Worm (Caenorhabditis elegans) whole organism, young adult: ENCODE data around the gene unc-27.

ENCODE experiments used
- C17E4.6 ChIP-seq: fragments of 200-800 bp; sonication (Bioruptor generic); IDR thresholded peaks from 2 replicates; pipeline ENCODE4 v1.3.6; 2022; ENCODE audit warnings: missing genetic modification reagents, missing genetic modification characterization, missing compliant biosample characterization
- F10E7.11 ChIP-seq: sonication (generic microtip); optimal IDR thresholded peaks from 2 replicates; lab custom pipeline; 2017; ENCODE audit warnings: mild to moderate bottlenecking, missing genetic modification characterization, moderate library complexity, missing compliant biosample characterization
- F37B4.10 ChIP-seq: fragments of 200-800 bp; sonication (Bioruptor generic); IDR thresholded peaks from 2 replicates; pipeline ENCODE4 v1.3.6; 2022; ENCODE audit warnings: missing genetic modification characterization, missing compliant biosample characterization
- T26A5.8 ChIP-seq: sonication (generic microtip); optimal IDR thresholded peaks from 2 replicates; lab custom pipeline; 2016; ENCODE audit warnings: missing genetic modification characterization, missing compliant biosample characterization
- atf-7 ChIP-seq: sonication (generic microtip); optimal IDR thresholded peaks from 2 replicates; lab custom pipeline; 2017; ENCODE audit warnings: mild to moderate bottlenecking, missing genetic modification characterization, missing compliant biosample characterization
- attf-5 ChIP-seq: fragments of 200-800 bp; sonication (Bioruptor generic); optimal IDR thresholded peaks from 2 replicates; lab custom pipeline; 2018; ENCODE audit warnings: mild to moderate bottlenecking, missing genetic modification characterization, missing compliant biosample characterization
- ceh-91 ChIP-seq: fragments of 200-800 bp; sonication (Bioruptor generic); IDR thresholded peaks from 2 replicates; pipeline ENCODE4 v1.3.6; 2022; ENCODE audit warnings: missing genetic modification reagents, missing genetic modification characterization, missing compliant biosample characterization
- hmg-1.2 ChIP-seq: fragments of 200-800 bp; sonication (Bioruptor generic); IDR thresholded peaks from 2 replicates; pipeline ENCODE4 v1.3.6; 2022; ENCODE audit warnings: missing genetic modification reagents, missing genetic modification characterization, missing compliant biosample characterization
- hsf-1 ChIP-seq: fragments of 200-800 bp; sonication (Bioruptor generic); IDR thresholded peaks from 2 replicates; pipeline ENCODE4 v1.3.6; 2022; ENCODE audit warnings: missing genetic modification reagents, missing genetic modification characterization, missing compliant biosample characterization
- nfya-1 ChIP-seq: sonication (generic microtip); optimal IDR thresholded peaks from 2 replicates; lab custom pipeline; 2017; ENCODE audit warnings: antibody characterized with exemption, missing compliant biosample characterization, missing genetic modification characterization, borderline replicate concordance; ENCODE audit not compliant: insufficient read depth
- pha-4 ChIP-seq: fragments of 150-350 bp; sonication (generic microtip); optimal IDR thresholded peaks from 2 replicates; lab custom pipeline; 2014; ENCODE audit warnings: missing biosample characterization, missing genetic modification reagents, missing genetic modification characterization
- rcor-1 ChIP-seq: fragments of 200-800 bp; sonication (Bioruptor generic); IDR thresholded peaks from 2 replicates; pipeline ENCODE4 v1.3.6; 2022; ENCODE audit warnings: missing genetic modification reagents, missing genetic modification characterization, missing compliant biosample characterization
- tlf-1 ChIP-seq: fragments of 200-800 bp; sonication (Bioruptor generic); optimal IDR thresholded peaks from 2 replicates; lab custom pipeline; 2018; ENCODE audit warnings: mild to moderate bottlenecking, missing genetic modification characterization, missing compliant biosample characterization
- unc-62 ChIP-seq: fragments of 150-350 bp; optimal IDR thresholded peaks from 2 replicates; lab custom pipeline; 2014; ENCODE audit warnings: missing biosample characterization, missing genetic modification reagents, missing genetic modification characterization

DNA sequence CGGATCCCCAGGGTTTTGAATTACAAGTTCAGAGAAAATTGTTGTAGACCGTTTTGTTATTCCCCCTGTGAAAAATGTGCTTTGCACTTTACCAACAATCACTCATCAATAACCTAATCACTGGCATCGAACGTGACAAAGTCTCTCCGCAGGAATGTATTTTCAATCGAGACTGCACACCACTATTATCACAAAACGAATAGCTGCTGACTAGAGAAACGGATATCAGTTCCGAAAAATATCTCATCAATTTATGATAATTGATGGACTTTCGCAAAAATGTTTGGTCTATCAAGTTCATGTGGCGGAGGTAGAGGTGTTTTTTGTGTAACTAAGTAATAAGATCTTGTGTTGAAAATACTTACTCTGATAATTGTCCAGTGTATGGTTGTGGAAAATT lies 28.2 kb upstream of the unc-27 start:
- TF ChIP-seq rcor-1 (GFP tag; lab: Robert Waterston, UW): no peak
- TF ChIP-seq unc-62 (GFP tag; lab: Kevin White, UChicago): no peak
- TF ChIP-seq C17E4.6: no peak
- TF ChIP-seq F37B4.10 (GFP tag; lab: Robert Waterston, UW): no peak
- TF ChIP-seq ceh-91 (GFP tag; lab: Robert Waterston, UW): no peak
- TF ChIP-seq attf-5 (GFP tag; lab: Kevin White, UChicago): no peak
- TF ChIP-seq hmg-1.2 (GFP tag; lab: Robert Waterston, UW): no peak
- TF ChIP-seq tlf-1 (GFP tag; lab: Kevin White, UChicago): no peak
- TF ChIP-seq pha-4 (tag; lab: Kevin White, UChicago): no peak
- TF ChIP-seq T26A5.8 (tag; lab: Kevin White, UChicago): no peak
- TF ChIP-seq atf-7 (tag; lab: Kevin White, UChicago): no peak
- TF ChIP-seq nfya-1 (tag; lab: Kevin White, UChicago): no peak
- no peak for TF ChIP-seq F10E7.11
- no peak for TF ChIP-seq hsf-1 (GFP tag; lab: Robert Waterston, UW)
